Fruit fly (Drosophila melanogaster): Measurements from ENCODE around the gene Apc2.

- TF ChIP-seq Mio (GFP tag; optimal IDR thresholded peaks at IDR 0.05) (peak; percentile 58), Hr83 (GFP tag; optimal IDR thresholded peaks at IDR 0.05; ENCODE audit: poor library complexity, severe bottlenecking) (peak; percentile 48)
These were observed 29.7 kb downstream of the Apc2 start, which contains the start of the genes SMC6 and CG6204 for dm6 chr3R:24193373-24193879.

Measured in whole organism, wandering third instar larva.